Worm (Caenorhabditis elegans): ENCODE data around the gene fcho-1.

DNA sequence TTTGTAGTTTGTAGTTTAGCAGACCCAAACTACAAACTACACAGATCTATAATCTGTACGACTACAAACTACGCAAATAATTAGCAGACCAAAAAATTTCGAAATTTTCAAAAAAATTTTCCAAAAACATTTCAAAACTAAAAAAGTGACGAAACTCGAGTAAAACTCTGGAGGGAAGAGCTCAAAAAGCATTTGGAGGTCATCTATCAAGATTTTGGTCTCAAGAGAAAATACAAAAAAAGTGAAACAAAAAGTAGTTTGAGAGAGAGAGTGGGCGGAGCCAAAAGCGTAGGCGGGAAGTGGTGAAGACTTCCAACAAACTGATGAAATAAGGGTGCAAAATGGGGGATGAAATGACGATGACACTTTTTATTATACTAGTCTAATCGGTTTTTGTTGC is 49.9 kb downstream of the fcho-1 start:
- TF ChIP-seq tab-1 (GFP tag; IDR thresholded peaks at IDR 0.05): no peak
- TF ChIP-seq med-1 (GFP tag; optimal IDR thresholded peaks at IDR 0.05; ENCODE audit: insufficient read depth): no peak
- no peak for TF ChIP-seq flt-1 (GFP tag; IDR thresholded peaks at IDR 0.05)
- TF ChIP-seq ref-1 (GFP tag; conservative IDR thresholded peaks at IDR 0.05): no peak
- no peak for TF ChIP-seq T22C8.4 (GFP tag; IDR thresholded peaks at IDR 0.05)
- TF ChIP-seq ztf-23 (GFP tag; IDR thresholded peaks at IDR 0.05): no peak
- no peak for TF ChIP-seq ztf-29 (GFP tag; IDR thresholded peaks at IDR 0.05)
- TF ChIP-seq klf-2 (GFP tag; conservative IDR thresholded peaks at IDR 0.05): no peak
- no peak for TF ChIP-seq cog-1 (tag; optimal IDR thresholded peaks at IDR 0.05)

Measured in whole organism, midembryonic.